Worm (Caenorhabditis elegans) whole organism, L3 larva: ENCODE results near the gene epg-7.

Source experiments
- R02D3.7 ChIP-seq: fragments of 150-350 bp; optimal IDR thresholded peaks from 2 replicates; lab custom pipeline; 2014; ENCODE audit warnings: missing biosample characterization, missing genetic modification characterization
- ceh-82 ChIP-seq: fragments of 150-350 bp; optimal IDR thresholded peaks from 2 replicates; lab custom pipeline; 2014; ENCODE audit warnings: missing biosample characterization, missing genetic modification characterization
- egl-5 ChIP-seq: fragments of 150-350 bp; optimal IDR thresholded peaks from 2 replicates; lab custom pipeline; 2017; ENCODE audit warnings: missing biosample characterization, missing genetic modification reagents, missing genetic modification characterization, inconsistent platforms
- elt-1 ChIP-seq: fragments of 150-350 bp; optimal IDR thresholded peaks from 2 replicates; lab custom pipeline; 2014; ENCODE audit warnings: missing biosample characterization, missing genetic modification characterization
- hmg-11 ChIP-seq: sonication (generic microtip); optimal IDR thresholded peaks from 2 replicates; lab custom pipeline; 2016; ENCODE audit warnings: missing genetic modification characterization, missing compliant biosample characterization
- jun-1 ChIP-seq: fragments of 150-350 bp; optimal IDR thresholded peaks from 2 replicates; lab custom pipeline; 2014; ENCODE audit warnings: missing biosample characterization, missing genetic modification reagents, missing genetic modification characterization
- lin-15B ChIP-seq: fragments of 150-350 bp; optimal IDR thresholded peaks from 2 replicates; lab custom pipeline; 2014; ENCODE audit warnings: missing biosample characterization, missing genetic modification characterization
- mdl-1 ChIP-seq: fragments of 150-350 bp; optimal IDR thresholded peaks from 2 replicates; lab custom pipeline; 2014; ENCODE audit warnings: missing biosample characterization, missing genetic modification characterization
- nfya-1 ChIP-seq: sonication (generic microtip); optimal IDR thresholded peaks from 2 replicates; lab custom pipeline; 2017; ENCODE audit warnings: missing genetic modification characterization, mild to moderate bottlenecking, missing compliant biosample characterization, antibody characterized with exemption, moderate library complexity; ENCODE audit not compliant: insufficient read depth
- nhr-12 ChIP-seq: fragments of 150-350 bp; optimal IDR thresholded peaks from 2 replicates; lab custom pipeline; 2014; ENCODE audit warnings: missing biosample characterization, missing genetic modification characterization
- pha-4 ChIP-seq: fragments of 150-350 bp; optimal IDR thresholded peaks from 2 replicates; lab custom pipeline; 2014; ENCODE audit warnings: missing biosample characterization, missing genetic modification reagents, missing genetic modification characterization
- skn-1 ChIP-seq: fragments of 150-350 bp; optimal IDR thresholded peaks from 2 replicates; lab custom pipeline; 2014; ENCODE audit warnings: missing biosample characterization, missing genetic modification characterization
- snpc-4 ChIP-seq: fragments of 150-350 bp; optimal IDR thresholded peaks from 2 replicates; lab custom pipeline; 2014; ENCODE audit warnings: missing biosample characterization, missing genetic modification characterization
- tbx-2 ChIP-seq: sonication (generic microtip); optimal IDR thresholded peaks from 2 replicates; lab custom pipeline; 2016; ENCODE audit warnings: mild to moderate bottlenecking, missing genetic modification characterization, missing compliant biosample characterization

- TF ChIP-seq hmg-11 (tag; lab: Kevin White, UChicago), result no peak
- TF ChIP-seq R02D3.7 (tag; lab: Kevin White, UChicago), result no peak
- TF ChIP-seq snpc-4, result no peak
- no peak for TF ChIP-seq nhr-12 (tag; lab: Kevin White, UChicago)
- no peak for TF ChIP-seq mdl-1 (tag; lab: Kevin White, UChicago)
- no peak for TF ChIP-seq pha-4
- peak; percentile 48 for TF ChIP-seq elt-1 (tag; lab: Kevin White, UChicago)
- no peak for TF ChIP-seq lin-15B (tag; lab: Kevin White, UChicago)
- TF ChIP-seq jun-1 (tag; lab: Kevin White, UChicago), result no peak
- no peak for TF ChIP-seq egl-5
- no peak for TF ChIP-seq skn-1 (tag; lab: Kevin White, UChicago)
- no peak for TF ChIP-seq tbx-2 (tag; lab: Kevin White, UChicago)
- TF ChIP-seq nfya-1 (tag; lab: Kevin White, UChicago), result no peak
- no peak for TF ChIP-seq ceh-82
These were observed 3.8 kb upstream of the epg-7 start, which contains the start of gene ttr-30 for ce11 chrX:7330685-7331196.
